Worm (Caenorhabditis elegans): ENCODE results near the gene rab-1.

Gene rab-1

DNA sequence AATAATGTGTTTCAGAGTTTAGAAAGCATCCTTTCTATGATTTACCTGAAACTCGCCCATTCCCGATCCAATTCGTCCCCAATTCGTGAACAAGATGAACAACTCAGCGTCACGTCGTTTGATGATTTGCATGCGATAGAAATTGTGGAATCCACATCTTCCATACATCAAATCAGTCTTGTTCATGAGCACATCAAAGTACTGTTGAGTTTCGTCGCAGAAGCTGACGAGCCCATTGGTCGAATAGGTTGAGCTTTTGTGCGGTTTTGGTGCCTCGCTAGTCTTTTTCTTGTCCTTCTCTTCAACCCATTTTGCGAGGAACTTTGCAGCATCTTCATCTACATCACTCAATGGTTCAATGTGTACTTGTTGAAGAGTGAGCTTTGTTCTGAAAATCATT is 14.1 kb upstream of the rab-1 start:
- TF ChIP-seq sptf-1 (tag; optimal IDR thresholded peaks at IDR 0.05) (no peak), nhr-28 (tag; optimal IDR thresholded peaks at IDR 0.05) (no peak), unc-120 (tag; optimal IDR thresholded peaks at IDR 0.05; ENCODE audit: poor library complexity, severe bottlenecking) (no peak), unc-62 (GFP tag; optimal IDR thresholded peaks at IDR 0.05) (no peak), zip-8 (tag; optimal IDR thresholded peaks at IDR 0.05) (no peak), ces-1 (GFP tag; optimal IDR thresholded peaks at IDR 0.05) (no peak), hlh-1 (tag; optimal IDR thresholded peaks at IDR 0.05) (no peak), ceh-43 (GFP tag; optimal IDR thresholded peaks at IDR 0.05) (no peak), drap-1 (GFP tag; optimal IDR thresholded peaks at IDR 0.05) (no peak), nhr-76 (tag; optimal IDR thresholded peaks at IDR 0.05) (no peak), mep-1 (tag; optimal IDR thresholded peaks at IDR 0.05) (no peak), elt-3 (tag; optimal IDR thresholded peaks at IDR 0.05) (no peak), lin-32 (GFP tag; optimal IDR thresholded peaks at IDR 0.05) (no peak), unc-39 (tag; optimal IDR thresholded peaks at IDR 0.05) (no peak)

- no peak for TF ChIP-seq bed-3 (GFP tag; optimal IDR thresholded peaks at IDR 0.05)
- TF ChIP-seq lsy-2 (tag; optimal IDR thresholded peaks at IDR 0.05), result no peak
- TF ChIP-seq nhr-28 (tag; optimal IDR thresholded peaks at IDR 0.05), result no peak
- TF ChIP-seq M03D4.4 (tag; optimal IDR thresholded peaks at IDR 0.05), result no peak
- no peak for TF ChIP-seq sem-2 (GFP tag; optimal IDR thresholded peaks at IDR 0.05)
- TF ChIP-seq mls-2 (tag; optimal IDR thresholded peaks at IDR 0.05), result no peak
- no peak for TF ChIP-seq elt-1 (tag; optimal IDR thresholded peaks at IDR 0.05; ENCODE audit: borderline replicate concordance, insufficient read depth)
- TF ChIP-seq mep-1 (tag; optimal IDR thresholded peaks at IDR 0.05), result no peak
- TF ChIP-seq ham-2 (GFP tag; optimal IDR thresholded peaks at IDR 0.05), result no peak
- no peak for TF ChIP-seq zip-8 (tag; optimal IDR thresholded peaks at IDR 0.05)
- TF ChIP-seq sptf-1 (tag; optimal IDR thresholded peaks at IDR 0.05), result no peak
- TF ChIP-seq nhr-237 (tag; optimal IDR thresholded peaks at IDR 0.05), result no peak
- no peak for TF ChIP-seq unc-39 (tag; optimal IDR thresholded peaks at IDR 0.05)
- TF ChIP-seq ceh-39 (tag; optimal IDR thresholded peaks at IDR 0.05), result no peak
- no peak for TF ChIP-seq ztf-11 (tag; optimal IDR thresholded peaks at IDR 0.05)
- no peak for TF ChIP-seq tbx-8 (GFP tag; optimal IDR thresholded peaks at IDR 0.05)
- TF ChIP-seq hlh-1 (tag; optimal IDR thresholded peaks at IDR 0.05), result no peak
Observed at ce11 chrV:1275924-1276323, 12.1 kb upstream of the rab-1 start, which contains the start of gene Y75B7B.2. Gene Y75B7B.2 (minus strand): TSS chrV:1276024.

ce11 chrV:1270611-1271010 is 6.8 kb upstream of the rab-1 start, which contains the start of gene Y75B7B.1:
Gene Y75B7B.1 (plus strand): TSS chrV:1270911.
- TF ChIP-seq nhr-2 (tag; optimal IDR thresholded peaks at IDR 0.05) (no peak), bed-3 (GFP tag; optimal IDR thresholded peaks at IDR 0.05) (no peak), flh-1 (GFP tag; optimal IDR thresholded peaks at IDR 0.05) (no peak), zip-8 (tag; optimal IDR thresholded peaks at IDR 0.05) (no peak), snpc-4 (tag; optimal IDR thresholded peaks at IDR 0.05) (no peak), unc-120 (tag; optimal IDR thresholded peaks at IDR 0.05; ENCODE audit: poor library complexity, severe bottlenecking) (no peak), ztf-11 (tag; optimal IDR thresholded peaks at IDR 0.05) (no peak), mab-5 (tag; optimal IDR thresholded peaks at IDR 0.05) (no peak)

DNA sequence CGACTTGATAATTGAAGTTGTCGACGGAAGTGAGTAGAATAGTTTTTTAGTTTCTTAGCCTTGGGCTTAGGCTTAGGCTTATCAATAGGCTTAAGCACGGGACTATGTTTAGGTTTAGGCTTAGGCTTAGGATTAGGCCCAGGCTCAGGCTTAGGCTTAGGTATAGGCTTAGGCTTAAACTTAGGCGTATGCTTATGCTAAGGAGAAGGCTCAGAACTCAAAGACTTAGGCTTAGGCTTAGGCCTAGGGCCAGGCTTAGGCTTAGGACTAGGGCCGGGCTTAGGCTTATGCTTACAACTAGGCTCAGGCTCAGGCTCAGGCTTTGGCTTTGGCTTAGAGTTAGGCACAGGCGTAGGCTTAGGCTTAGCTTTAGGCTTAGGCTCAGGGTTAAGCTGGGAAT is 2.8 kb upstream of the rab-1 start:
- TF ChIP-seq nhr-12 (tag; optimal IDR thresholded peaks at IDR 0.05) (no peak), M03D4.4 (tag; optimal IDR thresholded peaks at IDR 0.05) (no peak), snpc-4 (tag; optimal IDR thresholded peaks at IDR 0.05) (no peak), cnd-1 (tag; optimal IDR thresholded peaks at IDR 0.05) (no peak), sptf-1 (tag; optimal IDR thresholded peaks at IDR 0.05) (no peak), blmp-1 (tag; optimal IDR thresholded peaks at IDR 0.05) (no peak), mep-1 (tag; optimal IDR thresholded peaks at IDR 0.05) (no peak), drap-1 (GFP tag; optimal IDR thresholded peaks at IDR 0.05) (no peak), bed-3 (GFP tag; optimal IDR thresholded peaks at IDR 0.05) (no peak), unc-120 (tag; optimal IDR thresholded peaks at IDR 0.05; ENCODE audit: poor library complexity, severe bottlenecking) (no peak), ces-1 (GFP tag; optimal IDR thresholded peaks at IDR 0.05) (no peak), mab-5 (tag; optimal IDR thresholded peaks at IDR 0.05) (no peak)

All from whole organism, mixed stage, embryonic.